Worm (Caenorhabditis elegans): ENCODE data around the gene slc-25A21.
"Not testable (repeated sequence)": the region's sequence is repeated elsewhere in the genome, so short reads cannot be mapped to it uniquely, and the experiment has no call there.

slc-25A21 gene

ce11 chrX:16166994-16167393 is 22.7 kb upstream of the slc-25A21 start:
- TF ChIP-seq unc-62 (GFP tag; optimal IDR thresholded peaks at IDR 0.05): no peak

- no peak for TF ChIP-seq unc-62 (GFP tag; optimal IDR thresholded peaks at IDR 0.05)
Measured at ce11 chrX:16172863-16173262, 16.8 kb upstream of the slc-25A21 start.

ce11 chrX:16184069-16184468 is 5.6 kb upstream of the slc-25A21 start, which contains the start of gene nlp-67:
nlp-67 (plus strand) TSS chrX:16184369.
- no peak for TF ChIP-seq unc-62 (GFP tag; optimal IDR thresholded peaks at IDR 0.05)

- TF ChIP-seq unc-62 (GFP tag; optimal IDR thresholded peaks at IDR 0.05): no peak
Measured at ce11 chrX:16192574-16192973, 2.9 kb downstream of the slc-25A21 start.

ce11 chrX:16199200-16199764 is 9.6 kb downstream of the slc-25A21 start, which contains the start of gene R11.3:
R11.3 (minus strand) TSS chrX:16199250.
- no peak for TF ChIP-seq unc-62 (GFP tag; optimal IDR thresholded peaks at IDR 0.05)

ce11 chrX:16202229-16202628 is 12.6 kb downstream of the slc-25A21 start:
- no peak for TF ChIP-seq unc-62 (GFP tag; optimal IDR thresholded peaks at IDR 0.05)

- TF ChIP-seq unc-62 (GFP tag; optimal IDR thresholded peaks at IDR 0.05): no peak
Measured at ce11 chrX:16204310-16204709, 14.7 kb downstream of the slc-25A21 start.

- no peak for TF ChIP-seq unc-62 (GFP tag; optimal IDR thresholded peaks at IDR 0.05)
Measured at ce11 chrX:16205880-16206279, 16.2 kb downstream of the slc-25A21 start.

- TF ChIP-seq unc-62 (GFP tag; optimal IDR thresholded peaks at IDR 0.05): no peak
Measured at ce11 chrX:16208123-16208522, 18.5 kb downstream of the slc-25A21 start.

ce11 chrX:16208667-16209066 is 19.0 kb downstream of the slc-25A21 start:
- no peak for TF ChIP-seq unc-62 (GFP tag; optimal IDR thresholded peaks at IDR 0.05)

- no peak for TF ChIP-seq unc-62 (GFP tag; optimal IDR thresholded peaks at IDR 0.05)
Measured at ce11 chrX:16209122-16209521, 19.5 kb downstream of the slc-25A21 start.

- TF ChIP-seq unc-62 (GFP tag; optimal IDR thresholded peaks at IDR 0.05): no peak
Measured at ce11 chrX:16209660-16210059, 20.0 kb downstream of the slc-25A21 start.

ce11 chrX:16210518-16210917 is 20.9 kb downstream of the slc-25A21 start, which contains the start of gene R11.4:
R11.4 (minus strand) TSS chrX:16210618.
- no peak for TF ChIP-seq unc-62 (GFP tag; optimal IDR thresholded peaks at IDR 0.05)

- not testable (repeated sequence) for TF ChIP-seq unc-62 (GFP tag; optimal IDR thresholded peaks at IDR 0.05)
Measured at ce11 chrX:16212306-16212705, 22.6 kb downstream of the slc-25A21 start, which contains the start of gene F23A7.4. F23A7.4 (plus strand) TSS chrX:16212606.

- not testable (repeated sequence) for TF ChIP-seq unc-62 (GFP tag; optimal IDR thresholded peaks at IDR 0.05)
Measured at ce11 chrX:16213073-16213472, 23.4 kb downstream of the slc-25A21 start, which contains the start of gene F23A7.8. F23A7.8 (plus strand) TSS chrX:16213373.

ce11 chrX:16217108-16217507 is 27.5 kb downstream of the slc-25A21 start, which contains the start of gene F23A7.1:
F23A7.1 (plus strand) TSS chrX:16217408.
- TF ChIP-seq unc-62 (GFP tag; optimal IDR thresholded peaks at IDR 0.05): no peak

ce11 chrX:16217749-16218148 is 28.1 kb downstream of the slc-25A21 start:
- no peak for TF ChIP-seq unc-62 (GFP tag; optimal IDR thresholded peaks at IDR 0.05)

ce11 chrX:16218306-16218705 is 28.6 kb downstream of the slc-25A21 start:
- no peak for TF ChIP-seq unc-62 (GFP tag; optimal IDR thresholded peaks at IDR 0.05)
